Fruit fly (Drosophila melanogaster): Measurements from ENCODE around the gene CG11723.

Gene CG11723

dm6 chr2L:2177969-2178809 lies 31.1 kb upstream of the CG11723 start, which contains the start of gene aop:
TSS of gene aop (minus strand) at chr2L:2178754.
- peak; percentile 10 for TF ChIP-seq CG8301 (tag; optimal IDR thresholded peaks at IDR 0.05)
- TF ChIP-seq CG15710 (tag; optimal IDR thresholded peaks at IDR 0.05), result no peak
- TF ChIP-seq CG13204 (GFP tag; optimal IDR thresholded peaks at IDR 0.05), result peak; percentile 57
- peak; percentile 44 for TF ChIP-seq Pif1B (GFP tag; optimal IDR thresholded peaks at IDR 0.05)
- peak; percentile 30 for TF ChIP-seq Snoo (tag; optimal IDR thresholded peaks at IDR 0.05)
- peak; percentile 42 for TF ChIP-seq CG34367 (tag; optimal IDR thresholded peaks at IDR 0.05)
- no peak; the same call in 2 of the 3 replicates for TF ChIP-seq fd96Ca (GFP tag; IDR thresholded peaks at IDR 0.05)
- TF ChIP-seq CG14655 (GFP tag; optimal IDR thresholded peaks at IDR 0.05), result peak; percentile 30
- TF ChIP-seq CG9948 (tag; optimal IDR thresholded peaks at IDR 0.05), result peak; percentile 5
- TF ChIP-seq D1 (tag; optimal IDR thresholded peaks at IDR 0.05), result no peak
- peak; percentile 22 for TF ChIP-seq gl (tag; optimal IDR thresholded peaks at IDR 0.05)
- no peak for TF ChIP-seq CG17806 (tag; optimal IDR thresholded peaks at IDR 0.05)
- peak; percentile 24 for TF ChIP-seq CG8159 (tag; optimal IDR thresholded peaks at IDR 0.05)
- no peak for TF ChIP-seq CG12605 (GFP tag; IDR thresholded peaks at IDR 0.05)
- no peak for TF ChIP-seq Ets98B (GFP tag; IDR thresholded peaks at IDR 0.05)
- TF ChIP-seq rn (GFP tag; IDR thresholded peaks at IDR 0.05), result 0 out of 2 replicates have a peak, but pooled peaks have one; percentile 36
- no peak for TF ChIP-seq CG10348 (GFP tag; IDR thresholded peaks at IDR 0.05)
- 0 out of 3 replicates have a peak, but pooled peaks have one; percentile 23 for TF ChIP-seq CG4496 (GFP tag; IDR thresholded peaks at IDR 0.05)
- peak; percentile 77 for TF ChIP-seq EcR (GFP tag; optimal IDR thresholded peaks at IDR 0.05)
- TF ChIP-seq Pif1A (GFP tag; optimal IDR thresholded peaks at IDR 0.05), result peak; percentile 38
- no peak for TF ChIP-seq CG32121 (GFP tag; IDR thresholded peaks at IDR 0.05)

dm6 chr2L:2177312-2177968 lies 30.4 kb upstream of the CG11723 start:
- TF ChIP-seq CG4496 (GFP tag; IDR thresholded peaks at IDR 0.05) (peak; percentile 69; the same call in 2 of the 3 replicates), Ets98B (GFP tag; IDR thresholded peaks at IDR 0.05) (no peak), CG13204 (GFP tag; optimal IDR thresholded peaks at IDR 0.05) (no peak), CG8301 (tag; optimal IDR thresholded peaks at IDR 0.05) (peak; percentile 50), CG17806 (tag; optimal IDR thresholded peaks at IDR 0.05) (peak; percentile 41), Pif1A (GFP tag; optimal IDR thresholded peaks at IDR 0.05) (peak; percentile 68), Pif1B (GFP tag; optimal IDR thresholded peaks at IDR 0.05) (peak; percentile 64), CG8159 (tag; optimal IDR thresholded peaks at IDR 0.05) (peak; percentile 66), CG14655 (GFP tag; optimal IDR thresholded peaks at IDR 0.05) (peak; percentile 58), Snoo (tag; optimal IDR thresholded peaks at IDR 0.05) (peak; percentile 75), D1 (tag; optimal IDR thresholded peaks at IDR 0.05) (no peak), rn (GFP tag; IDR thresholded peaks at IDR 0.05) (peak; percentile 33; the same call in 1 of the 2 replicates), CG15710 (tag; optimal IDR thresholded peaks at IDR 0.05) (peak; percentile 45), CG34367 (tag; optimal IDR thresholded peaks at IDR 0.05) (peak; percentile 41), CG9948 (tag; optimal IDR thresholded peaks at IDR 0.05) (peak; percentile 42), gl (tag; optimal IDR thresholded peaks at IDR 0.05) (no peak)

dm6 chr2L:2175930-2176643 lies 29.0 kb upstream of the CG11723 start:
- peak; percentile 46 for TF ChIP-seq CG8301 (tag; optimal IDR thresholded peaks at IDR 0.05)
- no peak for TF ChIP-seq rn (GFP tag; IDR thresholded peaks at IDR 0.05)
- peak; percentile 52 for TF ChIP-seq CG15710 (tag; optimal IDR thresholded peaks at IDR 0.05)
- peak; percentile 63 for TF ChIP-seq CG14655 (GFP tag; optimal IDR thresholded peaks at IDR 0.05)
- TF ChIP-seq D1 (tag; optimal IDR thresholded peaks at IDR 0.05), result peak; percentile 49
- TF ChIP-seq CG9948 (tag; optimal IDR thresholded peaks at IDR 0.05), result peak; percentile 46
- TF ChIP-seq CG32121 (GFP tag; IDR thresholded peaks at IDR 0.05), result peak; percentile 45
- no peak for TF ChIP-seq EcR (GFP tag; optimal IDR thresholded peaks at IDR 0.05)
- TF ChIP-seq CG8159 (tag; optimal IDR thresholded peaks at IDR 0.05), result peak; percentile 73
- peak; percentile 53 for TF ChIP-seq Pif1A (GFP tag; optimal IDR thresholded peaks at IDR 0.05)
- peak; percentile 60 for TF ChIP-seq CG13204 (GFP tag; optimal IDR thresholded peaks at IDR 0.05)
- peak; percentile 38 for TF ChIP-seq CG34367 (tag; optimal IDR thresholded peaks at IDR 0.05)
- peak; percentile 56 for TF ChIP-seq gl (tag; optimal IDR thresholded peaks at IDR 0.05)
- TF ChIP-seq CG17806 (tag; optimal IDR thresholded peaks at IDR 0.05), result peak; percentile 33
- no peak for TF ChIP-seq CG10348 (GFP tag; IDR thresholded peaks at IDR 0.05)
- peak; percentile 60 for TF ChIP-seq Pif1B (GFP tag; optimal IDR thresholded peaks at IDR 0.05)
- peak; percentile 73 for TF ChIP-seq CG12605 (GFP tag; IDR thresholded peaks at IDR 0.05)
- TF ChIP-seq Ets98B (GFP tag; IDR thresholded peaks at IDR 0.05), result peak; percentile 23; the same call in 1 of the 2 replicates
- TF ChIP-seq Snoo (tag; optimal IDR thresholded peaks at IDR 0.05), result peak; percentile 20
- TF ChIP-seq CG4496 (GFP tag; IDR thresholded peaks at IDR 0.05), result peak; percentile 44; the same call in 2 of the 3 replicates
- TF ChIP-seq fd96Ca (GFP tag; IDR thresholded peaks at IDR 0.05), result peak; percentile 17; the same call in 1 of the 3 replicates

dm6 chr2L:2175090-2175830 lies 28.2 kb upstream of the CG11723 start:
- TF ChIP-seq CG12605 (GFP tag; IDR thresholded peaks at IDR 0.05) (peak; percentile 46), gl (tag; optimal IDR thresholded peaks at IDR 0.05) (no peak), CG10348 (GFP tag; IDR thresholded peaks at IDR 0.05) (no peak), CG17806 (tag; optimal IDR thresholded peaks at IDR 0.05) (peak; percentile 32), Snoo (tag; optimal IDR thresholded peaks at IDR 0.05) (peak; percentile 3), CG34367 (tag; optimal IDR thresholded peaks at IDR 0.05) (no peak), CG13204 (GFP tag; optimal IDR thresholded peaks at IDR 0.05) (peak; percentile 86), Pif1B (GFP tag; optimal IDR thresholded peaks at IDR 0.05) (peak; percentile 58), CG14655 (GFP tag; optimal IDR thresholded peaks at IDR 0.05) (peak; percentile 23), Ets98B (GFP tag; IDR thresholded peaks at IDR 0.05) (no peak; the same call in 1 of the 2 replicates), CG9948 (tag; optimal IDR thresholded peaks at IDR 0.05) (peak; percentile 46), fd96Ca (GFP tag; IDR thresholded peaks at IDR 0.05) (0 out of 3 replicates have a peak, but pooled peaks have one; percentile 26), CG15710 (tag; optimal IDR thresholded peaks at IDR 0.05) (peak; percentile 35), CG32121 (GFP tag; IDR thresholded peaks at IDR 0.05) (peak; percentile 37; the same call in 1 of the 2 replicates), CG4496 (GFP tag; IDR thresholded peaks at IDR 0.05) (peak; percentile 49; the same call in 2 of the 3 replicates), rn (GFP tag; IDR thresholded peaks at IDR 0.05) (0 out of 2 replicates have a peak, but pooled peaks have one; percentile 49), D1 (tag; optimal IDR thresholded peaks at IDR 0.05) (no peak), EcR (GFP tag; optimal IDR thresholded peaks at IDR 0.05) (peak; percentile 94), CG8159 (tag; optimal IDR thresholded peaks at IDR 0.05) (peak; percentile 15), Pif1A (GFP tag; optimal IDR thresholded peaks at IDR 0.05) (peak; percentile 19), CG8301 (tag; optimal IDR thresholded peaks at IDR 0.05) (no peak)
